Worm (Caenorhabditis elegans) whole organism, L4 larva: ENCODE measurements around the gene W03C9.2.
A peak's percentile ranks its signal among the peaks of the same experiment; 100 is the strongest.

Source experiments
- F10B5.3 ChIP-seq: sonication (generic microtip); optimal IDR thresholded peaks from 2 replicates; lab custom pipeline; 2016; ENCODE audit warnings: mild to moderate bottlenecking, missing genetic modification characterization, missing compliant biosample characterization
- F37D6.2 ChIP-seq: sonication (generic microtip); optimal IDR thresholded peaks from 2 replicates; lab custom pipeline; 2016; ENCODE audit warnings: mild to moderate bottlenecking, missing genetic modification characterization, missing compliant biosample characterization
- T26A8.4 ChIP-seq: fragments of 200-800 bp; sonication (Bioruptor generic); IDR thresholded peaks from 2 replicates; pipeline ENCODE4 v1.3.6; 2022; ENCODE audit warnings: missing genetic modification characterization, missing compliant biosample characterization
- Y48G9A.11 ChIP-seq: fragments of 200-800 bp; sonication (Bioruptor generic); IDR thresholded peaks from 2 replicates; pipeline ENCODE4 v1.3.6; 2022; ENCODE audit warnings: missing genetic modification reagents, missing genetic modification characterization, missing compliant biosample characterization
- Y5F2A.4 ChIP-seq: fragments of 200-800 bp; sonication (Bioruptor generic); optimal IDR thresholded peaks from 2 replicates; lab custom pipeline; 2018; ENCODE audit warnings: mild to moderate bottlenecking, missing genetic modification characterization, missing compliant biosample characterization
- ZK337.2 ChIP-seq: fragments of 200-800 bp; sonication (Bioruptor generic); IDR thresholded peaks from 2 replicates; pipeline ENCODE4 v1.3.6; 2022; ENCODE audit warnings: missing genetic modification reagents, missing genetic modification characterization, missing compliant biosample characterization
- ZK546.5 ChIP-seq, 2 experiments: sonication (generic microtip); optimal IDR thresholded peaks; 2 replicates each; lab custom pipeline; 2017; ENCODE audit warnings: missing biosample characterization in 2 of 2, missing genetic modification characterization in 2 of 2
- aly-2 ChIP-seq: sonication (generic microtip); optimal IDR thresholded peaks from 2 replicates; lab custom pipeline; 2018; ENCODE audit warnings: missing biosample characterization, missing genetic modification characterization
- ama-1 ChIP-seq: fragments of 150-350 bp; optimal IDR thresholded peaks from 2 replicates; lab custom pipeline; 2014; ENCODE audit warnings: inconsistent platforms, mixed read lengths
- arid-1 ChIP-seq: fragments of 200-800 bp; sonication (Bioruptor generic); conservative IDR thresholded peaks from 2 replicates; pipeline ENCODE4 v1.3.6; 2022; ENCODE audit warnings: missing genetic modification reagents, missing genetic modification characterization, missing compliant biosample characterization
- ceh-28 ChIP-seq: fragments of 150-350 bp; optimal IDR thresholded peaks from 2 replicates; lab custom pipeline; 2014; ENCODE audit warnings: missing biosample characterization, missing genetic modification reagents, missing genetic modification characterization
- ceh-44 ChIP-seq: fragments of 200-800 bp; sonication (Bioruptor generic); IDR thresholded peaks from 2 replicates; pipeline ENCODE4 v1.3.6; 2022; ENCODE audit warnings: missing genetic modification reagents, missing genetic modification characterization, missing compliant biosample characterization
- cey-2 ChIP-seq: sonication (generic microtip); optimal IDR thresholded peaks from 3 replicates; lab custom pipeline; 2017; ENCODE audit warnings: missing genetic modification characterization, mild to moderate bottlenecking, missing compliant biosample characterization, antibody characterized with exemption, borderline replicate concordance; ENCODE audit not compliant: insufficient read depth
- daf-8 ChIP-seq: fragments of 200-800 bp; sonication (Bioruptor generic); IDR thresholded peaks from 2 replicates; pipeline ENCODE4 v1.3.6; 2022; ENCODE audit warnings: missing genetic modification characterization, missing compliant biosample characterization
- dmd-6 ChIP-seq: fragments of 200-800 bp; sonication (Bioruptor generic); IDR thresholded peaks from 2 replicates; pipeline ENCODE4 v1.3.6; 2022; ENCODE audit warnings: missing genetic modification reagents, missing genetic modification characterization, missing compliant biosample characterization
- dmd-8 ChIP-seq: fragments of 200-800 bp; sonication (Bioruptor generic); IDR thresholded peaks from 2 replicates; pipeline ENCODE4 v1.3.6; 2022; ENCODE audit warnings: missing genetic modification characterization, missing compliant biosample characterization
- dpl-1 ChIP-seq: fragments of 150-350 bp; optimal IDR thresholded peaks from 2 replicates; lab custom pipeline; 2014; ENCODE audit warnings: missing biosample characterization, missing genetic modification reagents, missing genetic modification characterization
- egl-43 ChIP-seq: fragments of 200-800 bp; sonication (Bioruptor generic); IDR thresholded peaks from 2 replicates; pipeline ENCODE4 v1.3.6; 2022; ENCODE audit warnings: missing genetic modification reagents, missing genetic modification characterization, missing compliant biosample characterization
- fos-1 ChIP-seq: fragments of 150-350 bp; optimal IDR thresholded peaks from 2 replicates; lab custom pipeline; 2014; ENCODE audit warnings: missing biosample characterization, missing genetic modification characterization
- hlh-30 ChIP-seq: sonication (generic microtip); optimal IDR thresholded peaks from 2 replicates; lab custom pipeline; 2017; ENCODE audit warnings: antibody characterized with exemption, mild to moderate bottlenecking, missing genetic modification characterization, missing compliant biosample characterization; ENCODE audit not compliant: insufficient read depth
- lim-7 ChIP-seq: fragments of 200-800 bp; sonication (Bioruptor generic); IDR thresholded peaks from 2 replicates; pipeline ENCODE4 v1.3.6; 2022; ENCODE audit warnings: missing genetic modification characterization, missing compliant biosample characterization
- lin-29 ChIP-seq: fragments of 200-800 bp; sonication (Bioruptor generic); IDR thresholded peaks from 2 replicates; pipeline ENCODE4 v1.3.6; 2022; ENCODE audit warnings: missing genetic modification reagents, missing genetic modification characterization, missing compliant biosample characterization
- lin-38 ChIP-seq: fragments of 200-800 bp; sonication (Bioruptor generic); IDR thresholded peaks from 2 replicates; pipeline ENCODE4 v1.3.6; 2022; ENCODE audit warnings: missing genetic modification reagents, missing genetic modification characterization, missing compliant biosample characterization
- lir-3 ChIP-seq: sonication (generic microtip); optimal IDR thresholded peaks from 2 replicates; lab custom pipeline; 2016; ENCODE audit warnings: mild to moderate bottlenecking, missing genetic modification characterization, missing compliant biosample characterization
- madf-5 ChIP-seq, 2 experiments: fragments of 200-800 bp; sonication (Bioruptor generic); IDR thresholded peaks; 2 replicates each; pipeline ENCODE4 v1.3.6; 2022; ENCODE audit warnings: missing compliant biosample characterization in 2 of 2, missing genetic modification characterization in 2 of 2
- madf-9 ChIP-seq: fragments of 200-800 bp; sonication (Bioruptor generic); conservative IDR thresholded peaks from 2 replicates; pipeline ENCODE4 v1.3.6; 2022; ENCODE audit warnings: missing genetic modification reagents, missing genetic modification characterization, missing compliant biosample characterization
- mdt-29 ChIP-seq: fragments of 200-800 bp; sonication (Bioruptor generic); IDR thresholded peaks from 2 replicates; pipeline ENCODE4 v1.3.6; 2022; ENCODE audit warnings: missing genetic modification reagents, missing genetic modification characterization, missing compliant biosample characterization
- mes-2 ChIP-seq: sonication (generic microtip); optimal IDR thresholded peaks from 2 replicates; lab custom pipeline; 2016; ENCODE audit warnings: missing genotype, mild to moderate bottlenecking, missing genetic modification characterization, missing compliant biosample characterization; ENCODE audit not compliant: poor library complexity, severe bottlenecking
- nhr-102 ChIP-seq: sonication (generic microtip); optimal IDR thresholded peaks from 2 replicates; lab custom pipeline; 2016; ENCODE audit warnings: mild to moderate bottlenecking, missing genetic modification characterization, moderate library complexity, missing compliant biosample characterization
- nhr-11 ChIP-seq: fragments of 150-350 bp; optimal IDR thresholded peaks from 2 replicates; lab custom pipeline; 2014; ENCODE audit warnings: missing biosample characterization, missing genetic modification characterization
- nhr-25 ChIP-seq: sonication (generic microtip); optimal IDR thresholded peaks from 2 replicates; lab custom pipeline; 2017; ENCODE audit warnings: missing genetic modification characterization, mild to moderate bottlenecking, missing compliant biosample characterization, antibody characterized with exemption, moderate library complexity, borderline replicate concordance; ENCODE audit not compliant: insufficient read depth
- nhr-42 ChIP-seq: fragments of 200-800 bp; sonication (Bioruptor generic); IDR thresholded peaks from 2 replicates; pipeline ENCODE4 v1.3.6; 2022; ENCODE audit warnings: missing genetic modification characterization, missing compliant biosample characterization
- nhr-76 ChIP-seq: fragments of 150-350 bp; optimal IDR thresholded peaks from 2 replicates; lab custom pipeline; 2014; ENCODE audit warnings: missing biosample characterization, missing genetic modification characterization
- pqm-1 ChIP-seq: sonication (generic microtip); optimal IDR thresholded peaks from 2 replicates; lab custom pipeline; 2017; ENCODE audit warnings: missing biosample characterization, missing genetic modification characterization
- sdz-12 ChIP-seq: fragments of 200-800 bp; sonication (Bioruptor generic); optimal IDR thresholded peaks from 2 replicates; lab custom pipeline; 2018; ENCODE audit warnings: mild to moderate bottlenecking, missing genetic modification characterization, missing compliant biosample characterization
- set-16 ChIP-seq: fragments of 200-800 bp; sonication (Bioruptor generic); IDR thresholded peaks from 2 replicates; pipeline ENCODE4 v1.3.6; 2022; ENCODE audit warnings: missing genetic modification reagents, missing genetic modification characterization, missing compliant biosample characterization
- spr-3 ChIP-seq: fragments of 200-800 bp; sonication (Bioruptor generic); optimal IDR thresholded peaks from 2 replicates; lab custom pipeline; 2018; ENCODE audit warnings: mild to moderate bottlenecking, missing genetic modification characterization, missing compliant biosample characterization
- tra-1 ChIP-seq: fragments of 200-800 bp; sonication (Bioruptor generic); IDR thresholded peaks from 2 replicates; pipeline ENCODE4 v1.3.6; 2022; ENCODE audit warnings: missing genetic modification reagents, missing genetic modification characterization, missing compliant biosample characterization
- unc-130 ChIP-seq: sonication (generic microtip); optimal IDR thresholded peaks from 2 replicates; lab custom pipeline; 2016; ENCODE audit warnings: missing genetic modification reagents, missing genetic modification characterization, missing compliant biosample characterization
- unc-62 ChIP-seq, 3 experiments: fragments of 150-350 bp in 1 of 3; sonication (generic microtip); optimal IDR thresholded peaks in 2 of 3; peaks in 1 of 3; 1 replicate in 1 of 3; 2 replicates in 2 of 3; lab custom pipeline; 2014 to 2017; ENCODE audit warnings: missing biosample characterization in 3 of 3, missing genetic modification characterization in 3 of 3, missing genetic modification reagents in 3 of 3, missing genotype in 1 of 3
- zag-1 ChIP-seq: fragments of 150-350 bp; optimal IDR thresholded peaks from 2 replicates; lab custom pipeline; 2014; ENCODE audit warnings: missing biosample characterization, missing genetic modification characterization
- ztf-7 ChIP-seq: fragments of 150-350 bp; optimal IDR thresholded peaks from 2 replicates; lab custom pipeline; 2014; ENCODE audit warnings: missing biosample characterization, missing genetic modification characterization

Gene W03C9.2

ce11 chrII:11915770-11916554 lies 46.2 kb upstream of the W03C9.2 start, which contains the start of the genes vps-15 and hmg-12 (continued):
- TF ChIP-seq dmd-8 (no peak), dpl-1 (peak; percentile 25), mdt-29 (no peak), cey-2 (no peak), hlh-30 (tag; lab: Kevin White, UChicago) (peak; percentile 26), sdz-12 (GFP tag; lab: Kevin White, UChicago) (no peak), nhr-25 (tag; lab: Kevin White, UChicago) (no peak), nhr-102 (tag; lab: Kevin White, UChicago) (no peak), lin-38 (GFP tag; lab: Robert Waterston, UW) (no peak), ZK546.5 (tag; optimal IDR thresholded peaks at IDR 0.05; lab: Kevin White, UChicago) (peak in 1 of 2 experiments; percentile 61), Y5F2A.4 (GFP tag; lab: Kevin White, UChicago) (no peak), lir-3 (no peak), zag-1 (no peak), F10B5.3 (no peak), ceh-44 (GFP tag; lab: Robert Waterston, UW) (no peak), nhr-42 (no peak), fos-1 (tag; lab: Kevin White, UChicago) (no peak), nhr-11 (tag; lab: Kevin White, UChicago) (no peak), F37D6.2 (tag; lab: Kevin White, UChicago) (no peak), dmd-6 (GFP tag; lab: Robert Waterston, UW) (no peak), mes-2 (peak; percentile 73), unc-130 (GFP tag; lab: Kevin White, UChicago) (peak; percentile 18), ZK337.2 (GFP tag; lab: Robert Waterston, UW) (no peak), ztf-7 (tag; lab: Kevin White, UChicago) (peak; percentile 9)

- TF ChIP-seq pqm-1 (no peak), lin-38 (GFP tag; lab: Robert Waterston, UW) (0 out of 2 replicates have a peak, but pooled peaks have one; percentile 3), lim-7 (GFP tag; lab: Robert Waterston, UW) (peak; percentile 72)
Observed at ce11 chrII:11916555-11916941, 45.6 kb upstream of the W03C9.2 start.

- TF ChIP-seq madf-9 (GFP tag; lab: Robert Waterston, UW) (0 out of 2 replicates have a peak, but pooled peaks have one; percentile 5), Y5F2A.4 (GFP tag; lab: Kevin White, UChicago) (peak; percentile 52), set-16 (peak; percentile 83), lin-38 (GFP tag; lab: Robert Waterston, UW) (0 out of 2 replicates have a peak, but pooled peaks have one; percentile 2), ceh-28 (tag; lab: Kevin White, UChicago) (no peak), spr-3 (GFP tag; lab: Kevin White, UChicago) (no peak)
Observed at ce11 chrII:11916945-11917344, 45.2 kb upstream of the W03C9.2 start.

ce11 chrII:11917530-11917952 lies 44.6 kb upstream of the W03C9.2 start:
- TF ChIP-seq ceh-44 (GFP tag; lab: Robert Waterston, UW), result no peak
- TF ChIP-seq T26A8.4, result 0 out of 2 replicates have a peak, but pooled peaks have one; percentile 33
- TF ChIP-seq ama-1 (lab: Kevin White, UChicago), result peak; percentile 48
- TF ChIP-seq Y48G9A.11 (GFP tag; lab: Robert Waterston, UW), result peak; percentile 66
- no peak for TF ChIP-seq ZK546.5 (tag; optimal IDR thresholded peaks at IDR 0.05; lab: Kevin White, UChicago)
- peak; percentile 51 for TF ChIP-seq aly-2 (tag; lab: Kevin White, UChicago)
- peak; percentile 73 for TF ChIP-seq arid-1 (GFP tag; lab: Robert Waterston, UW)
- 0 out of 2 replicates have a peak, but pooled peaks have one; percentile 65 for TF ChIP-seq daf-8 (GFP tag; lab: Robert Waterston, UW)
- peak in 1 of 2 experiments; percentile 22; a peak in 1 of 4 replicates for TF ChIP-seq madf-5 (GFP tag; IDR thresholded peaks at IDR 0.05; lab: Robert Waterston, UW)
- TF ChIP-seq nhr-76 (tag; lab: Kevin White, UChicago), result no peak
- TF ChIP-seq fos-1 (tag; lab: Kevin White, UChicago), result no peak
- 0 out of 2 replicates have a peak, but pooled peaks have one; percentile 56 for TF ChIP-seq dmd-8
- TF ChIP-seq egl-43, result 0 out of 2 replicates have a peak, but pooled peaks have one; percentile 15
- TF ChIP-seq unc-62 (GFP tag; optimal IDR thresholded peaks at IDR 0.05 in 1 of 2; lab: Kevin White, UChicago), result peak in 1 of 2 experiments; percentile 71
- TF ChIP-seq unc-62 (tag; optimal IDR thresholded peaks at IDR 0.05; lab: Kevin White, UChicago), result no peak
- 0 out of 2 replicates have a peak, but pooled peaks have one; percentile 30 for TF ChIP-seq lin-29 (GFP tag; lab: Robert Waterston, UW)
- peak; percentile 75 for TF ChIP-seq lin-38 (GFP tag; lab: Robert Waterston, UW)
- no peak for TF ChIP-seq sdz-12 (GFP tag; lab: Kevin White, UChicago)
- TF ChIP-seq tra-1, result 0 out of 2 replicates have a peak, but pooled peaks have one; percentile 23
- peak; percentile 34 for TF ChIP-seq mes-2
